Fruit fly (Drosophila melanogaster) whole organism, embryonic: Measurements from ENCODE around the gene tyf.
A peak's percentile ranks its signal among the peaks of the same experiment; 100 is the strongest.

Source experiments
- Ada2b ChIP-seq: fragments of 200-800 bp; sonication (Bioruptor generic); IDR thresholded peaks from 2 replicates; pipeline ENCODE4 v1.3.6; 2022; ENCODE audit warnings: missing biosample characterization, missing genetic modification characterization
- Aef1 ChIP-seq: fragments of 200-800 bp; sonication (Bioruptor generic); IDR thresholded peaks from 3 replicates; pipeline ENCODE4 v1.3.6; 2022; ENCODE audit warnings: missing biosample characterization, missing genetic modification characterization
- CG10267 ChIP-seq: fragments of 200-800 bp; sonication (Bioruptor generic); optimal IDR thresholded peaks from 2 replicates; lab custom pipeline; 2018; ENCODE audit warnings: missing biosample characterization, mild to moderate bottlenecking, missing genetic modification characterization, moderate library complexity
- CG11456 ChIP-seq: fragments of 200-800 bp; sonication (Bioruptor generic); IDR thresholded peaks from 3 replicates; pipeline ENCODE4 v1.3.6; 2022; ENCODE audit warnings: missing biosample characterization, missing genetic modification characterization
- CG11560 ChIP-seq: fragments of 200-800 bp; sonication (Bioruptor generic); IDR thresholded peaks from 3 replicates; pipeline ENCODE4 v1.3.6; 2022; ENCODE audit warnings: missing biosample characterization, missing genetic modification characterization
- CG11695 ChIP-seq: fragments of 200-800 bp; sonication (Bioruptor generic); IDR thresholded peaks from 3 replicates; pipeline ENCODE4 v1.3.6; 2022; ENCODE audit warnings: missing biosample characterization, missing genetic modification characterization
- CG1233 ChIP-seq: fragments of 200-800 bp; sonication (Bioruptor generic); optimal IDR thresholded peaks from 4 replicates; lab custom pipeline; 2018; ENCODE audit warnings: missing biosample characterization, mild to moderate bottlenecking, missing genetic modification characterization
- CG12769 ChIP-seq: fragments of 200-800 bp; sonication (Bioruptor generic); optimal IDR thresholded peaks from 2 replicates; lab custom pipeline; 2019; ENCODE audit warnings: missing biosample characterization, mild to moderate bottlenecking, missing genetic modification characterization, moderate library complexity
- CG13775 ChIP-seq: fragments of 200-800 bp; sonication (Bioruptor generic); optimal IDR thresholded peaks from 3 replicates; lab custom pipeline; 2017; ENCODE audit warnings: missing biosample characterization, mild to moderate bottlenecking, missing genetic modification characterization
- CG1529 ChIP-seq: fragments of 200-800 bp; sonication (Bioruptor generic); optimal IDR thresholded peaks from 3 replicates; lab custom pipeline; 2018; ENCODE audit warnings: missing biosample characterization, missing genetic modification characterization
- CG15514 ChIP-seq: fragments of 200-800 bp; sonication (Bioruptor generic); optimal IDR thresholded peaks from 3 replicates; lab custom pipeline; 2017; ENCODE audit warnings: missing biosample characterization, missing genetic modification characterization, mild to moderate bottlenecking, moderate library complexity, missing genetic modification reagents
- CG17361 ChIP-seq: fragments of 200-800 bp; sonication (Bioruptor generic); IDR thresholded peaks from 3 replicates; pipeline ENCODE4 v1.3.6; 2022; ENCODE audit warnings: missing biosample characterization, missing genetic modification characterization
- CG17829 ChIP-seq: fragments of 200-800 bp; optimal IDR thresholded peaks from 2 replicates; lab custom pipeline; 2019; ENCODE audit warnings: missing biosample characterization, mild to moderate bottlenecking, missing genetic modification characterization, moderate library complexity
- CG1792 ChIP-seq: fragments of 200-800 bp; sonication (Bioruptor generic); optimal IDR thresholded peaks from 2 replicates; lab custom pipeline; 2016; ENCODE audit warnings: missing biosample characterization, missing genetic modification characterization
- CG18764 ChIP-seq: fragments of 200-800 bp; sonication (Bioruptor generic); optimal IDR thresholded peaks from 3 replicates; lab custom pipeline; 2016; ENCODE audit warnings: missing biosample characterization, missing genetic modification characterization
- CG30020 ChIP-seq: fragments of 200-800 bp; optimal IDR thresholded peaks from 2 replicates; lab custom pipeline; 2019; ENCODE audit warnings: missing biosample characterization, mild to moderate bottlenecking, missing genetic modification characterization, moderate library complexity
- CG31441 ChIP-seq: fragments of 200-800 bp; sonication (Bioruptor generic); IDR thresholded peaks from 2 replicates; pipeline ENCODE4 v1.3.6; 2022; ENCODE audit warnings: missing biosample characterization, missing genetic modification characterization
- CG3847 ChIP-seq: fragments of 200-800 bp; sonication (Bioruptor generic); IDR thresholded peaks from 2 replicates; pipeline ENCODE4 v1.3.6; 2022; ENCODE audit warnings: missing biosample characterization, missing genetic modification characterization
- CG4282 ChIP-seq: fragments of 200-800 bp; sonication (Bioruptor generic); optimal IDR thresholded peaks from 2 replicates; lab custom pipeline; 2016; ENCODE audit warnings: missing biosample characterization, missing genetic modification characterization
- CG7839 ChIP-seq: fragments of 200-800 bp; sonication (Bioruptor generic); optimal IDR thresholded peaks from 3 replicates; lab custom pipeline; 2018; ENCODE audit warnings: missing biosample characterization, mild to moderate bottlenecking, missing genetic modification characterization, moderate library complexity
- CG8478 ChIP-seq: fragments of >200 bp; optimal IDR thresholded peaks from 2 replicates; lab custom pipeline; 2018
- CG9609 ChIP-seq: fragments of 200-800 bp; sonication (Bioruptor generic); optimal IDR thresholded peaks from 3 replicates; lab custom pipeline; 2016; ENCODE audit warnings: missing biosample characterization, missing genetic modification characterization
- CG9932 ChIP-seq: fragments of 200-800 bp; sonication (Bioruptor generic); IDR thresholded peaks from 2 replicates; pipeline ENCODE4 v1.3.6; 2022; ENCODE audit warnings: missing biosample characterization, missing genetic modification characterization
- CkIIα-i1 ChIP-seq: fragments of 200-800 bp; sonication (Bioruptor generic); IDR thresholded peaks from 2 replicates; pipeline ENCODE4 v1.3.6; 2022; ENCODE audit warnings: missing biosample characterization, missing genetic modification characterization
- Doc2 ChIP-seq: fragments of 200-800 bp; sonication (Bioruptor generic); IDR thresholded peaks from 2 replicates; pipeline ENCODE4 v1.3.6; 2022; ENCODE audit warnings: missing biosample characterization, missing genetic modification characterization
- Ets97D ChIP-seq: fragments of 200-800 bp; sonication (Bioruptor generic); optimal IDR thresholded peaks from 3 replicates; lab custom pipeline; 2016; ENCODE audit warnings: missing biosample characterization, missing genetic modification characterization
- HmgZ ChIP-seq: fragments of 200-800 bp; sonication (Bioruptor generic); optimal IDR thresholded peaks from 2 replicates; lab custom pipeline; 2018; ENCODE audit warnings: missing biosample characterization, mild to moderate bottlenecking, missing genetic modification characterization
- Lim3 ChIP-seq: fragments of 200-800 bp; sonication (Bioruptor generic); IDR thresholded peaks from 2 replicates; pipeline ENCODE4 v1.3.6; 2022; ENCODE audit warnings: missing biosample characterization, missing genetic modification characterization
- Nf-YB ChIP-seq: fragments of 200-800 bp; sonication (Bioruptor generic); optimal IDR thresholded peaks from 3 replicates; lab custom pipeline; 2019; ENCODE audit warnings: missing biosample characterization, mild to moderate bottlenecking, missing genetic modification characterization, moderate library complexity
- Poxn ChIP-seq: fragments of 200-800 bp; sonication (Bioruptor generic); IDR thresholded peaks from 2 replicates; pipeline ENCODE4 v1.3.6; 2022; ENCODE audit warnings: missing biosample characterization, missing genetic modification characterization
- Scr ChIP-seq: fragments of 200-800 bp; sonication (Bioruptor generic); IDR thresholded peaks from 2 replicates; pipeline ENCODE4 v1.3.6; 2022; ENCODE audit warnings: missing biosample characterization, missing genetic modification characterization; ENCODE audit not compliant: partially characterized antibody
- Usf ChIP-seq: fragments of 200-800 bp; sonication (Bioruptor generic); optimal IDR thresholded peaks from 2 replicates; lab custom pipeline; 2017; ENCODE audit warnings: missing genotype, missing biosample characterization, missing genetic modification characterization
- Xrp1 ChIP-seq: fragments of 200-800 bp; sonication (Bioruptor generic); IDR thresholded peaks from 2 replicates; pipeline ENCODE4 v1.3.6; 2022; ENCODE audit warnings: missing biosample characterization, missing genetic modification characterization
- aop ChIP-seq: fragments of 200-800 bp; sonication (Bioruptor generic); IDR thresholded peaks from 2 replicates; pipeline ENCODE4 v1.3.6; 2022; ENCODE audit warnings: missing biosample characterization, missing genetic modification characterization
- ara ChIP-seq: fragments of 200-800 bp; sonication (Bioruptor generic); IDR thresholded peaks from 2 replicates; pipeline ENCODE4 v1.3.6; 2022; ENCODE audit warnings: missing biosample characterization, missing genetic modification characterization
- chif ChIP-seq, 2 experiments: fragments of 200-800 bp; sonication (Bioruptor generic); optimal IDR thresholded peaks; 3 replicates each; lab custom pipeline; 2016; ENCODE audit warnings: missing biosample characterization in 2 of 2, missing genetic modification characterization in 2 of 2
- crp ChIP-seq, 2 experiments: fragments of 200-800 bp; sonication (Bioruptor generic); optimal IDR thresholded peaks; 2 replicates in 1 of 2; 3 replicates in 1 of 2; lab custom pipeline; 2017; ENCODE audit warnings: missing biosample characterization in 2 of 2, missing genetic modification characterization in 2 of 2, mild to moderate bottlenecking in 1 of 2, moderate library complexity in 1 of 2
- dimm ChIP-seq: fragments of 200-800 bp; sonication (Bioruptor generic); IDR thresholded peaks from 2 replicates; pipeline ENCODE4 v1.3.6; 2022; ENCODE audit warnings: missing biosample characterization, missing genetic modification characterization
- dm ChIP-seq: fragments of 200-800 bp; sonication (Bioruptor generic); optimal IDR thresholded peaks from 3 replicates; lab custom pipeline; 2016; ENCODE audit warnings: missing biosample characterization, missing genetic modification characterization
- exex ChIP-seq: fragments of 200-800 bp; sonication (Bioruptor generic); optimal IDR thresholded peaks from 4 replicates; lab custom pipeline; 2018; ENCODE audit warnings: missing biosample characterization, mild to moderate bottlenecking, missing genetic modification characterization, moderate library complexity
- fd102C ChIP-seq: fragments of 200-800 bp; sonication (Bioruptor generic); optimal IDR thresholded peaks from 2 replicates; lab custom pipeline; 2018; ENCODE audit warnings: missing biosample characterization, mild to moderate bottlenecking, missing genetic modification characterization, moderate library complexity
- hkb ChIP-seq, 2 experiments: fragments of 200-800 bp in 1 of 2; fragments of >200 bp in 1 of 2; sonication (Bioruptor generic) in 1 of 2; IDR thresholded peaks in 1 of 2; optimal IDR thresholded peaks in 1 of 2; 2 replicates each; pipeline versions ENCODE4 v1.3.6 to Lab custom; 2017 to 2022; ENCODE audit warnings: missing biosample characterization in 1 of 2, missing genetic modification characterization in 1 of 2
- kay ChIP-seq: fragments of 200-800 bp; sonication (Bioruptor generic); optimal IDR thresholded peaks from 2 replicates; lab custom pipeline; 2016; ENCODE audit warnings: missing biosample characterization, missing genetic modification characterization
- nerfin-2 ChIP-seq: fragments of 200-800 bp; sonication (Bioruptor generic); IDR thresholded peaks from 2 replicates; pipeline ENCODE4 v1.3.6; 2022; ENCODE audit warnings: missing biosample characterization, missing genetic modification characterization; ENCODE audit not compliant: partially characterized antibody
- nmo ChIP-seq: fragments of 200-800 bp; sonication (Bioruptor generic); optimal IDR thresholded peaks from 2 replicates; lab custom pipeline; 2018; ENCODE audit warnings: missing biosample characterization, mild to moderate bottlenecking, missing genetic modification characterization, moderate library complexity
- so ChIP-seq: fragments of 200-800 bp; sonication (Bioruptor generic); IDR thresholded peaks from 3 replicates; pipeline ENCODE4 v1.3.6; 2022; ENCODE audit warnings: missing biosample characterization, missing genetic modification characterization
- sob ChIP-seq: fragments of 200-800 bp; sonication (Bioruptor generic); IDR thresholded peaks from 2 replicates; pipeline ENCODE4 v1.3.6; 2022; ENCODE audit warnings: missing biosample characterization, missing genetic modification characterization
- ssp ChIP-seq: fragments of 200-800 bp; sonication (Bioruptor generic); IDR thresholded peaks from 2 replicates; pipeline ENCODE4 v1.3.6; 2022; ENCODE audit warnings: missing biosample characterization, missing genetic modification characterization
- twi ChIP-seq: fragments of 200-800 bp; optimal IDR thresholded peaks from 2 replicates; lab custom pipeline; 2019; ENCODE audit warnings: missing biosample characterization, mild to moderate bottlenecking, missing genetic modification characterization, moderate library complexity

The tyf gene

DNA sequence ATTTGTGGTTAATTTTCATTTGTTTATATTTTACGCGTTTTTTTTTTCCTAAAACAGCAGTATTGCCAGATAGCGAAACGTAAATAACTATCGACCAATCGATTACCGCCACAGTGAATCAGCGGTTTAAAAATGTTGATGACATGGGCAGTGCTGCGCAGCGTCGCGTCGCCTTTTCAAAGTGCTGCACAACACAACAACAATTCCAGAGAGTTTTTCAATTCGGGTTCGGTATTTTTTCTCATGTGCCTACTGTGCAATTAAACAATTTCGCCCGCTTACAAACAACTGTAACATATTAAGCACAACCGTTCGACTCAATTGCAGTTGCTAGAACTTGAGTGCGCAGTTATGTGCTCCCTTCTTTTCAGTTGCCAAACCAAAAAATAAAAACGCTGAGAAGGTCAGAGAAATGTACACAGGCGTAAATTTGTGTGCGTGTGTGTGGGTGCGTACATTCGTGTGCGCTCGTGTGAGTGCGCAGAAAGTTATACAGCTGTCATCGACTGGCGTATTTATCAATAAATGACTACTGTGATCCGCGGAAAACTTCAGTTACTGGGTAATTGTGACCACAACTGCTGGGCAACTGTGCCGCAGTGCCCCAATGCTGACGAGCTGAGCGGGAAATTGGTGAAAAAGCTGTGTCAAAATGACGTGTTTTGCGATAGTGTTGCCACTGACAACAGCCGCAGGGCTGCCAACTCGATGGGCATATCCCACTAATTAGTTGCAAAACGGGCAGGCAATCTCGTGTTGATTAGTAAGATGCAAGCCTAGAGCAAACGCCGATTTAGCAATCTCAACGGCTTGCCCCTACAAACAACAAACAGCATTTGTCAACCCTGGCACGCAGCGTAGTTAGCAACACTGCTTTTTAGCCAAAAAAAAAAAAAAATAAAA, at the start of gene tyf, which contains the start of gene Tip60 (continued):
- peak in 1 of 2 experiments; percentile 24 for TF ChIP-seq crp (GFP tag; optimal IDR thresholded peaks at IDR 0.05; lab: Kevin White, UChicago)
- TF ChIP-seq Ets97D (GFP tag; lab: Kevin White, UChicago), result peak; percentile 25
- TF ChIP-seq CG11560, result no peak
- no peak for TF ChIP-seq ara (GFP tag; lab: Robert Waterston, UW)
- TF ChIP-seq Aef1 (GFP tag; lab: Robert Waterston, UW), result peak; percentile 15; the same call in 1 of the 3 replicates
- no peak for TF ChIP-seq CG12769 (tag; lab: Kevin White, UChicago)
- no peak for TF ChIP-seq CG1529 (GFP tag; lab: Kevin White, UChicago)
- peak; percentile 42 for TF ChIP-seq kay
- TF ChIP-seq CG7839 (tag; lab: Kevin White, UChicago), result no peak
- TF ChIP-seq CG17361 (GFP tag; lab: Robert Waterston, UW), result no peak
- peak; percentile 29 for TF ChIP-seq dm
- TF ChIP-seq fd102C, result no peak
- peak; percentile 2 for TF ChIP-seq twi (tag; lab: Kevin White, UChicago)
- peak; percentile 68 for TF ChIP-seq exex (tag; lab: Kevin White, UChicago)
- no peak for TF ChIP-seq Doc2
- peak in 1 of 2 experiments; percentile 1 for TF ChIP-seq chif (GFP tag; optimal IDR thresholded peaks at IDR 0.05; lab: Kevin White, UChicago)
- peak; percentile 88 for TF ChIP-seq CG10267
- no peak for TF ChIP-seq CkIIα-i1 (GFP tag; lab: Robert Waterston, UW)
- TF ChIP-seq HmgZ (tag; lab: Kevin White, UChicago), result no peak
- peak; percentile 19 for TF ChIP-seq nmo (GFP tag; lab: Kevin White, UChicago)
- peak; percentile 51; the same call in 1 of the 2 replicates for TF ChIP-seq nerfin-2 (GFP tag; lab: Robert Waterston, UW)
- TF ChIP-seq CG9932 (GFP tag; lab: Robert Waterston, UW), result peak; percentile 53
- no peak for TF ChIP-seq Lim3
- 0 out of 3 replicates have a peak, but pooled peaks have one; percentile 47 for TF ChIP-seq so (GFP tag; lab: Robert Waterston, UW)
- TF ChIP-seq CG18764 (GFP tag; lab: Kevin White, UChicago), result no peak
- TF ChIP-seq Poxn (GFP tag; lab: Robert Waterston, UW), result no peak
- TF ChIP-seq Xrp1 (GFP tag; lab: Robert Waterston, UW), result no peak
- TF ChIP-seq sob (GFP tag; lab: Robert Waterston, UW), result peak; percentile 41; the same call in 1 of the 2 replicates
- 0 out of 3 replicates have a peak, but pooled peaks have one; percentile 22 for TF ChIP-seq CG11456 (GFP tag; lab: Robert Waterston, UW)
- TF ChIP-seq hkb (optimal IDR thresholded peaks at IDR 0.05; lab: Kevin White, UChicago), result no peak
- TF ChIP-seq hkb (GFP tag; IDR thresholded peaks at IDR 0.05; lab: Robert Waterston, UW), result no peak; the same call in 1 of the 2 replicates
- no peak for TF ChIP-seq CG13775 (GFP tag; lab: Kevin White, UChicago)
- TF ChIP-seq CG1792, result no peak
- TF ChIP-seq CG1233 (GFP tag; lab: Kevin White, UChicago), result no peak
- TF ChIP-seq CG30020 (tag; lab: Kevin White, UChicago), result no peak
- peak; percentile 31 for TF ChIP-seq CG17829
- no peak for TF ChIP-seq Ada2b (GFP tag; lab: Robert Waterston, UW)
- TF ChIP-seq ssp (GFP tag; lab: Robert Waterston, UW), result no peak
- TF ChIP-seq Usf, result no peak
- no peak for TF ChIP-seq CG4282 (GFP tag; lab: Kevin White, UChicago)
- TF ChIP-seq CG31441 (GFP tag; lab: Robert Waterston, UW), result no peak
- peak; percentile 13 for TF ChIP-seq CG9609 (GFP tag; lab: Kevin White, UChicago)
- peak; percentile 53 for TF ChIP-seq CG3847 (GFP tag; lab: Robert Waterston, UW)
- TF ChIP-seq aop (GFP tag; lab: Robert Waterston, UW), result no peak
- peak; percentile 47 for TF ChIP-seq Scr (GFP tag; lab: Robert Waterston, UW)
- no peak for TF ChIP-seq CG11695 (GFP tag; lab: Robert Waterston, UW)
- no peak for TF ChIP-seq dimm (GFP tag; lab: Robert Waterston, UW)
- TF ChIP-seq CG8478 (lab: Kevin White, UChicago), result peak; percentile 56
- no peak for TF ChIP-seq Nf-YB (GFP tag; lab: Kevin White, UChicago)
- peak; percentile 45 for TF ChIP-seq CG15514 (GFP tag; lab: Kevin White, UChicago)
